Worm (Caenorhabditis elegans) whole organism, L1 larva: Measurements from ENCODE around the gene F11G11.14.
"Not testable (repeated sequence)": the region's sequence is repeated elsewhere in the genome, so short reads cannot be mapped to it uniquely, and the experiment has no call there.

Experiments used
- ama-1 ChIP-seq: fragments of 150-350 bp; optimal IDR thresholded peaks from 2 replicates; lab custom pipeline; 2014
- fkh-8 ChIP-seq: sonication (generic microtip); optimal IDR thresholded peaks from 2 replicates; lab custom pipeline; 2016; ENCODE audit warnings: mild to moderate bottlenecking, missing genetic modification characterization, missing compliant biosample characterization
- lin-13 ChIP-seq: fragments of 150-350 bp; optimal IDR thresholded peaks from 2 replicates; lab custom pipeline; 2014; ENCODE audit warnings: missing biosample characterization, missing genetic modification reagents, missing genetic modification characterization
- lin-14 ChIP-seq: fragments of 200-800 bp; sonication (Bioruptor generic); optimal IDR thresholded peaks from 2 replicates; lab custom pipeline; 2018; ENCODE audit warnings: mild to moderate bottlenecking, missing genetic modification characterization, moderate library complexity, missing compliant biosample characterization
- lin-15B ChIP-seq: fragments of 150-350 bp; sonication (generic microtip); optimal IDR thresholded peaks from 3 replicates; lab custom pipeline; 2014; ENCODE audit warnings: missing biosample characterization, missing genetic modification characterization
- mep-1 ChIP-seq: fragments of 150-350 bp; optimal IDR thresholded peaks from 2 replicates; lab custom pipeline; 2014; ENCODE audit warnings: missing biosample characterization, missing genetic modification characterization
- pag-3 ChIP-seq: sonication (generic microtip); optimal IDR thresholded peaks from 2 replicates; lab custom pipeline; 2017; ENCODE audit warnings: missing genetic modification characterization, mild to moderate bottlenecking, missing compliant biosample characterization, antibody characterized with exemption, borderline replicate concordance; ENCODE audit not compliant: insufficient read depth

ce11 chrII:4903696-4904095 is 40.2 kb downstream of the F11G11.14 start, which contains the start of gene sgt-1:
- TF ChIP-seq pag-3 (tag; lab: Kevin White, UChicago); lin-13 (GFP tag; lab: Kevin White, UChicago); ama-1; mep-1 (tag; lab: Kevin White, UChicago); fkh-8 (tag; lab: Kevin White, UChicago); lin-14 (GFP tag; lab: Kevin White, UChicago); lin-15B (tag; lab: Kevin White, UChicago): not testable (repeated sequence)
